Fruit fly (Drosophila melanogaster): ENCODE measurements around the gene Kaz1-ORFB.

DNA sequence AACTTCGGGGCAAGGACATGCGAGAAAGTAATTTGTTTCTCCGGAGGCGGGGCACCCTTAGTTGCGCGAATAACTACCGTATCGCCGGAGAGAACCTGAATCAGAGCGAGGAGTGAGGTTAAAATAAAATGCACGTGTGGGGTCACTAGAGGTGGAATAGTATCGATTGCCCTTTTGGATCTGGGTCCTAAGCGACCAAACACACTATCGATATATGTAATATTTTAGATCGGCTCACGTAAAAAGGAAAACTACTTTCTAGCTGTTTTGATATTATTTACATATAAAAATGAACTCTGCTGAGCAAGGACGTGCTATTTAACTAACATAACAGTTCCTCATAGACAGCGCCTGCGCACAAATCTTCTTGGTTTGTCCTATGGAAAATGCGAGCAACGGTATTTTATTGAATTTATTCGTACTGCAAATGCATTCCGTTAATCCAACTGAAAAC is 46.3 kb downstream of the Kaz1-ORFB start:
- TF ChIP-seq pad (GFP tag; optimal IDR thresholded peaks at IDR 0.05): peak; percentile 5
- peak; percentile 5 for TF ChIP-seq CG7101 (tag; optimal IDR thresholded peaks at IDR 0.05)

Data from whole organism, adult.